Worm (Caenorhabditis elegans): Measurements from ENCODE around the gene phyh-1.

phyh-1 gene

DNA sequence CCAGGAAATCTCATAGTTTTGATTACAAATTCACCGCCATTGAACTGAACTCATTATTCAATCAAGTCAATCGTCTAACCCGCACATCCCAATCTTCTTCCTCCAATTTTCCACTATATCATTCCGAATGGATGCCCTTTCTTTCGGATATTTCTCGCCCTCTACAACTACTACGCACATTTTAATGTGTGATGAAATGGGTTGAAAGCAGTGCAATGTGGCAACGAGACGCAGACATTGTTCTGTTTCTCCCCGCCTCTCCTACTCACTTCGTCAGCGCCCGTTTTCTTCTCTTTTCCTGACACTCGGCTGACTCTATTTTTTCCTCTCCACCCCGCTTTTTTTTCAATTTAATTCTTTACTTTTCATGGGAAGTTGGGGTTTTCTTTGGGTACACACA lies 9.4 kb upstream of the phyh-1 start (continued):
- TF ChIP-seq dpl-1 (GFP tag; optimal IDR thresholded peaks at IDR 0.05), result peak in 1 of 3 experiments; percentile 34
- no peak for TF ChIP-seq egl-13 (tag; optimal IDR thresholded peaks at IDR 0.05)
- no peak for TF ChIP-seq lin-39 (tag; optimal IDR thresholded peaks at IDR 0.05)
- TF ChIP-seq fos-1 (tag; optimal IDR thresholded peaks at IDR 0.05), result peak; percentile 5
- TF ChIP-seq lin-35 (GFP tag; optimal IDR thresholded peaks at IDR 0.05), result peak; percentile 32 to 39
- peak; percentile 21 for TF ChIP-seq F16B12.6 (tag; optimal IDR thresholded peaks at IDR 0.05)
- TF ChIP-seq nhr-77 (tag; optimal IDR thresholded peaks at IDR 0.05), result no peak
- no peak for TF ChIP-seq ceh-8 (GFP tag; optimal IDR thresholded peaks at IDR 0.05)
- TF ChIP-seq isw-1 (GFP tag; IDR thresholded peaks at IDR 0.05), result no peak
- TF ChIP-seq nhr-71 (tag; optimal IDR thresholded peaks at IDR 0.05), result peak; percentile 53
- peak; percentile 10 for TF ChIP-seq tbx-2 (tag; optimal IDR thresholded peaks at IDR 0.05)
- TF ChIP-seq pag-3 (tag; optimal IDR thresholded peaks at IDR 0.05; ENCODE audit: borderline replicate concordance, insufficient read depth), result no peak
- no peak for TF ChIP-seq jun-1 (tag; optimal IDR thresholded peaks at IDR 0.05)
- TF ChIP-seq pax-3 (tag; optimal IDR thresholded peaks at IDR 0.05), result no peak
- TF ChIP-seq tlp-1 (tag; optimal IDR thresholded peaks at IDR 0.05), result no peak
- no peak for TF ChIP-seq hpl-2 (GFP tag; optimal IDR thresholded peaks at IDR 0.05)
- TF ChIP-seq fkh-10 (GFP tag; optimal IDR thresholded peaks at IDR 0.05), result no peak
- no peak for TF ChIP-seq mdl-1 (tag; optimal IDR thresholded peaks at IDR 0.05)
- no peak for TF ChIP-seq sox-4 (tag; optimal IDR thresholded peaks at IDR 0.05)
- TF ChIP-seq ceh-63 (GFP tag; optimal IDR thresholded peaks at IDR 0.05), result no peak
- no peak for TF ChIP-seq nhr-237 (tag; optimal IDR thresholded peaks at IDR 0.05)
- no peak for TF ChIP-seq lin-15B (tag; optimal IDR thresholded peaks at IDR 0.05)
- no peak for TF ChIP-seq ces-1 (GFP tag; optimal IDR thresholded peaks at IDR 0.05)
- TF ChIP-seq snpc-4 (tag; optimal IDR thresholded peaks at IDR 0.05), result no peak
- TF ChIP-seq mep-1 (tag; optimal IDR thresholded peaks at IDR 0.05), result peak; percentile 82
- no peak for TF ChIP-seq lir-3 (tag; optimal IDR thresholded peaks at IDR 0.05; ENCODE audit: poor library complexity)
- TF ChIP-seq nhr-84 (tag; optimal IDR thresholded peaks at IDR 0.05), result no peak
- TF ChIP-seq nhr-20 (tag; optimal IDR thresholded peaks at IDR 0.05), result peak; percentile 1
- TF ChIP-seq Y116A8C.19 (tag; optimal IDR thresholded peaks at IDR 0.05; ENCODE audit: borderline replicate concordance), result no peak
- TF ChIP-seq dsc-1 (tag; optimal IDR thresholded peaks at IDR 0.05), result peak; percentile 10
- TF ChIP-seq C04F5.9 (tag; optimal IDR thresholded peaks at IDR 0.05), result no peak
- no peak for TF ChIP-seq unc-30 (tag; optimal IDR thresholded peaks at IDR 0.05)
- TF ChIP-seq efl-3 (GFP tag; optimal IDR thresholded peaks at IDR 0.05), result no peak
- TF ChIP-seq nhr-85 (tag), result no peak

DNA sequence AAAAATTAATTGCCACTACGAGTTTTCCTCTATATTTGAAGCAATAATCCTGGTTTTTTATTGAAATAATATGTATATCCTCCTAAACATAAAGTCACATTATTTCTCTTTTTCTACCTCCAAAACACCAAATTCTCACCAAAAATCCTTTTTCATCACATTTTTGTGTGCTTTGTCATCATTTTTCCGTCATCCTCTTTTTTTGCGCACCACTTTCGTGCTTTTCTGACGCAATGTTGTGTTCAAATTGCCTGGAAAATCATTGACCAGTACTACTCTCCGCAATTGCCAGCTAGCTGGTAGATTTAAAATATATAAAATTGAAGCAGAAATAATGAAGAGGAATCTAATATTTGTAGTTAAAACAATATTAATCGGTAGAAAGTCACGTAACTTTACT lies 8.9 kb upstream of the phyh-1 start:
- peak; percentile 91 for TF ChIP-seq skn-1 (tag; optimal IDR thresholded peaks at IDR 0.05)
- no peak for TF ChIP-seq irx-1 (tag; optimal IDR thresholded peaks at IDR 0.05)
- TF ChIP-seq hpl-2 (GFP tag; optimal IDR thresholded peaks at IDR 0.05), result no peak
- TF ChIP-seq lin-15B (tag; optimal IDR thresholded peaks at IDR 0.05), result no peak
- TF ChIP-seq nhr-12 (tag; optimal IDR thresholded peaks at IDR 0.05), result no peak

DNA sequence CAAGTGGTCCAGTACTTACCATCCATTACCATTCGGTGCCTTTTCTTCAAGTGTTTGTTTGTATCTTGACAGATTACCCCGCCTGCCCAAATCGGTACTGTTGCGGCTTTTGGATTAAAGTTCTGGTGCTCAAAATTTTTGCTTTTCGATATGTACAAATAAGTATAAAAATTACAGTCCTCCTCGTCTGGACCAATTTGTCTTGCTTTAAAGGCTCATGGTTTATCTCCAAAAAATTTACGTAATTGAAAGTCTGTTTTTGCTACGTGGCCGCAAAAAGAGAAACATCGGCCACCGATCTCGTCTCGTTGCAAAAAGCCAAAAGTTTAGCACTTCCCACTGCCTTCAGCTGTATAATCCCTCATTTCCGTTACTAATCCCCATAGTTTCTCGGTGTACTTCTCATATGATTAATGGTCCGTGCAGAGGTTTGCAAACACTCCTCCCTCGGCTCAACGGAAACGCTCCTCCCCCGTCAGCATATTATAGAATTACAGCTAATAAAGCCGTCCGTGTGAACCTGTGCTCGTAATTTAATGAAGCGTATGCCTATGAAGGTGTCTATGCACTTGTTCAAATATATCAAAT lies 8.2 kb upstream of the phyh-1 start:
- TF ChIP-seq unc-30 (tag; optimal IDR thresholded peaks at IDR 0.05) (no peak), unc-86 (tag; optimal IDR thresholded peaks at IDR 0.05) (no peak), nhr-76 (tag; optimal IDR thresholded peaks at IDR 0.05) (no peak), lir-3 (tag; optimal IDR thresholded peaks at IDR 0.05; ENCODE audit: poor library complexity) (no peak), mdl-1 (tag; optimal IDR thresholded peaks at IDR 0.05) (no peak), unc-98 (GFP tag; IDR thresholded peaks at IDR 0.05) (no peak), lin-15B (tag; optimal IDR thresholded peaks at IDR 0.05) (no peak), elt-3 (tag; optimal IDR thresholded peaks at IDR 0.05) (no peak), ceh-82 (tag; optimal IDR thresholded peaks at IDR 0.05) (no peak), lin-39 (tag; optimal IDR thresholded peaks at IDR 0.05) (no peak), sox-4 (tag; optimal IDR thresholded peaks at IDR 0.05) (no peak), ztf-4 (tag; optimal IDR thresholded peaks at IDR 0.05) (no peak)

Measured in whole organism, L1 larva.